Worm (Caenorhabditis elegans) whole organism, young adult: ENCODE measurements around the gene nas-8.

ENCODE experiments used
- B0261.1 ChIP-seq: sonication (generic microtip); optimal IDR thresholded peaks from 2 replicates; lab custom pipeline; 2016; ENCODE audit warnings: mild to moderate bottlenecking, missing genetic modification characterization, moderate library complexity, missing compliant biosample characterization
- F10E7.11 ChIP-seq: sonication (generic microtip); optimal IDR thresholded peaks from 2 replicates; lab custom pipeline; 2017; ENCODE audit warnings: mild to moderate bottlenecking, missing genetic modification characterization, moderate library complexity, missing compliant biosample characterization
- Y53G8AR.9 ChIP-seq: fragments of 200-800 bp; sonication (Bioruptor generic); conservative IDR thresholded peaks from 2 replicates; pipeline ENCODE4 v1.3.6; 2022; ENCODE audit warnings: missing genetic modification reagents, missing genetic modification characterization, missing compliant biosample characterization
- akir-1 ChIP-seq: fragments of 200-800 bp; sonication (Bioruptor generic); optimal IDR thresholded peaks from 2 replicates; lab custom pipeline; 2018; ENCODE audit warnings: mild to moderate bottlenecking, missing genetic modification characterization, moderate library complexity, missing compliant biosample characterization
- aptf-2 ChIP-seq: fragments of 200-800 bp; sonication (Bioruptor generic); conservative IDR thresholded peaks from 2 replicates; pipeline ENCODE4 v1.3.6; 2022; ENCODE audit warnings: missing genetic modification reagents, missing genetic modification characterization, missing compliant biosample characterization
- aptf-3 ChIP-seq: fragments of 200-800 bp; sonication (Bioruptor generic); IDR thresholded peaks from 2 replicates; pipeline ENCODE4 v1.3.6; 2022; ENCODE audit warnings: missing genetic modification characterization, missing compliant biosample characterization
- atf-7 ChIP-seq: sonication (generic microtip); optimal IDR thresholded peaks from 2 replicates; lab custom pipeline; 2017; ENCODE audit warnings: mild to moderate bottlenecking, missing genetic modification characterization, missing compliant biosample characterization
- athp-1 ChIP-seq: sonication (generic microtip); optimal IDR thresholded peaks from 2 replicates; lab custom pipeline; 2017; ENCODE audit warnings: mild to moderate bottlenecking, missing genetic modification characterization, missing compliant biosample characterization
- attf-3 ChIP-seq: fragments of 200-800 bp; sonication (Bioruptor generic); conservative IDR thresholded peaks from 2 replicates; pipeline ENCODE4 v1.3.6; 2022; ENCODE audit warnings: missing genetic modification reagents, missing genetic modification characterization, missing compliant biosample characterization
- attf-6 ChIP-seq: fragments of 200-800 bp; sonication (Bioruptor generic); IDR thresholded peaks from 2 replicates; pipeline ENCODE4 v1.3.6; 2022; ENCODE audit warnings: missing genetic modification reagents, missing genetic modification characterization, missing compliant biosample characterization
- cebp-1 ChIP-seq, 2 experiments: fragments of 200-800 bp in 1 of 2; sonication (Bioruptor generic) in 1 of 2; sonication (generic microtip) in 1 of 2; IDR thresholded peaks in 1 of 2; optimal IDR thresholded peaks in 1 of 2; 2 replicates each; pipeline versions ENCODE4 v1.3.6 to Lab custom; 2017 to 2022; ENCODE audit warnings: missing compliant biosample characterization in 2 of 2, missing genetic modification characterization in 2 of 2, mild to moderate bottlenecking in 1 of 2, missing genetic modification reagents in 1 of 2, moderate library complexity in 1 of 2
- cebp-2 ChIP-seq: fragments of 200-800 bp; sonication (Bioruptor generic); IDR thresholded peaks from 2 replicates; pipeline ENCODE4 v1.3.6; 2022; ENCODE audit warnings: missing genetic modification characterization, missing compliant biosample characterization
- ceh-100 ChIP-seq: fragments of 200-800 bp; sonication (Bioruptor generic); IDR thresholded peaks from 2 replicates; pipeline ENCODE4 v1.3.6; 2022; ENCODE audit warnings: missing genetic modification reagents, missing genetic modification characterization, missing compliant biosample characterization
- ceh-58 ChIP-seq: fragments of 200-800 bp; sonication (Bioruptor generic); IDR thresholded peaks from 2 replicates; pipeline ENCODE4 v1.3.6; 2022; ENCODE audit warnings: missing genetic modification characterization, missing compliant biosample characterization
- egl-18 ChIP-seq: fragments of 200-800 bp; sonication (Bioruptor generic); IDR thresholded peaks from 2 replicates; pipeline ENCODE4 v1.3.6; 2022; ENCODE audit warnings: missing genetic modification reagents, missing genetic modification characterization, missing compliant biosample characterization
- hmg-1.2 ChIP-seq: fragments of 200-800 bp; sonication (Bioruptor generic); IDR thresholded peaks from 2 replicates; pipeline ENCODE4 v1.3.6; 2022; ENCODE audit warnings: missing genetic modification reagents, missing genetic modification characterization, missing compliant biosample characterization
- hrde-1 ChIP-seq: sonication (generic microtip); optimal IDR thresholded peaks from 2 replicates; lab custom pipeline; 2016; ENCODE audit warnings: missing genetic modification characterization, mild to moderate bottlenecking, missing compliant biosample characterization, moderate library complexity, missing genotype, missing genetic modification reagents, borderline replicate concordance
- lin-35 ChIP-seq, 3 experiments: fragments of 150-350 bp in 2 of 3; sonication (generic microtip) in 1 of 3; optimal IDR thresholded peaks; 2 replicates each; lab custom pipeline; 2014 to 2018; ENCODE audit warnings: missing biosample characterization in 3 of 3, missing genetic modification characterization in 3 of 3, missing genetic modification reagents in 3 of 3
- lin-40 ChIP-seq: sonication (generic microtip); optimal IDR thresholded peaks from 2 replicates; lab custom pipeline; 2016; ENCODE audit warnings: missing genetic modification characterization, mild to moderate bottlenecking, missing compliant biosample characterization, missing genotype, missing genetic modification reagents
- mcd-1 ChIP-seq: fragments of 200-800 bp; sonication (Bioruptor generic); IDR thresholded peaks from 2 replicates; pipeline ENCODE4 v1.3.6; 2022; ENCODE audit warnings: missing genetic modification reagents, missing genetic modification characterization, missing compliant biosample characterization
- nfya-1 ChIP-seq: sonication (generic microtip); optimal IDR thresholded peaks from 2 replicates; lab custom pipeline; 2017; ENCODE audit warnings: antibody characterized with exemption, missing compliant biosample characterization, missing genetic modification characterization, borderline replicate concordance; ENCODE audit not compliant: insufficient read depth
- nhr-120 ChIP-seq: fragments of 200-800 bp; sonication (Bioruptor generic); IDR thresholded peaks from 2 replicates; pipeline ENCODE4 v1.3.6; 2022; ENCODE audit warnings: missing genetic modification characterization, missing compliant biosample characterization
- nhr-179 ChIP-seq: sonication (generic microtip); optimal IDR thresholded peaks from 2 replicates; lab custom pipeline; 2016; ENCODE audit warnings: mild to moderate bottlenecking, missing genetic modification characterization, missing compliant biosample characterization
- pbrm-1 ChIP-seq: fragments of 200-800 bp; sonication (Bioruptor generic); IDR thresholded peaks from 2 replicates; pipeline ENCODE4 v1.3.6; 2022; ENCODE audit warnings: missing genetic modification reagents, missing genetic modification characterization, missing compliant biosample characterization
- rpc-1 ChIP-seq, 2 experiments: fragments of 150-350 bp in 1 of 2; sonication (generic microtip) in 1 of 2; optimal IDR thresholded peaks; 2 replicates each; lab custom pipeline; 2014 to 2018; ENCODE audit warnings: missing biosample characterization in 1 of 2, missing genetic modification characterization in 1 of 2, missing genetic modification reagents in 1 of 2, missing genotype in 1 of 2
- somi-1 ChIP-seq: fragments of 200-800 bp; sonication (Bioruptor generic); optimal IDR thresholded peaks from 2 replicates; lab custom pipeline; 2018; ENCODE audit warnings: mild to moderate bottlenecking, missing genetic modification characterization, missing compliant biosample characterization
- unc-62 ChIP-seq: fragments of 150-350 bp; optimal IDR thresholded peaks from 2 replicates; lab custom pipeline; 2014; ENCODE audit warnings: missing biosample characterization, missing genetic modification reagents, missing genetic modification characterization
- ztf-25 ChIP-seq: fragments of 200-800 bp; sonication (Bioruptor generic); IDR thresholded peaks from 2 replicates; pipeline ENCODE4 v1.3.6; 2022; ENCODE audit warnings: missing genetic modification reagents, missing genetic modification characterization, missing compliant biosample characterization
- ztf-3 ChIP-seq: fragments of 200-800 bp; sonication (Bioruptor generic); optimal IDR thresholded peaks from 2 replicates; lab custom pipeline; 2018; ENCODE audit warnings: mild to moderate bottlenecking, missing genetic modification characterization, missing compliant biosample characterization

nas-8 gene

ce11 chrIV:7156356-7156755 is 41.7 kb downstream of the nas-8 start, which contains the start of gene maph-9:
maph-9 (plus strand) TSS chrIV:7156628.
- no peak for TF ChIP-seq F10E7.11 (tag; lab: Kevin White, UChicago)
- TF ChIP-seq athp-1 (tag; lab: Kevin White, UChicago): no peak
- no peak for TF ChIP-seq rpc-1 (optimal IDR thresholded peaks at IDR 0.05; lab: Kevin White, UChicago)
- no peak for TF ChIP-seq rpc-1 (tag; optimal IDR thresholded peaks at IDR 0.05; lab: Kevin White, UChicago)
- no peak for TF ChIP-seq egl-18 (GFP tag; lab: Robert Waterston, UW)
- no peak for TF ChIP-seq somi-1 (GFP tag; lab: Kevin White, UChicago)
- no peak for TF ChIP-seq Y53G8AR.9 (GFP tag; lab: Robert Waterston, UW)
- no peak for TF ChIP-seq ztf-3
- no peak for TF ChIP-seq akir-1 (GFP tag; lab: Kevin White, UChicago)
- no peak for TF ChIP-seq aptf-2 (GFP tag; lab: Robert Waterston, UW)
- TF ChIP-seq ceh-58: no peak
- TF ChIP-seq nfya-1 (tag; lab: Kevin White, UChicago): no peak
- no peak for TF ChIP-seq cebp-2 (GFP tag; lab: Robert Waterston, UW)
- no peak for TF ChIP-seq mcd-1 (GFP tag; lab: Robert Waterston, UW)
- no peak for TF ChIP-seq atf-7 (tag; lab: Kevin White, UChicago)
- TF ChIP-seq B0261.1 (tag; lab: Kevin White, UChicago): no peak
- no peak for TF ChIP-seq cebp-1 (GFP tag; IDR thresholded peaks at IDR 0.05; lab: Robert Waterston, UW)
- TF ChIP-seq cebp-1 (tag; optimal IDR thresholded peaks at IDR 0.05; lab: Kevin White, UChicago): no peak
- no peak for TF ChIP-seq nhr-179 (tag; lab: Kevin White, UChicago)

ce11 chrIV:7158161-7158560 is 43.5 kb downstream of the nas-8 start:
- TF ChIP-seq nhr-120 (GFP tag; lab: Robert Waterston, UW): no peak

ce11 chrIV:7159586-7159985 is 44.9 kb downstream of the nas-8 start:
- TF ChIP-seq hrde-1 (tag; lab: Kevin White, UChicago) (peak; percentile 11), ztf-25 (GFP tag; lab: Robert Waterston, UW) (no peak)

ce11 chrIV:7165723-7166122 is 51.0 kb downstream of the nas-8 start, which contains the start of gene rpc-1:
rpc-1 (minus strand) TSS chrIV:7165748.
- TF ChIP-seq cebp-1 (GFP tag; IDR thresholded peaks at IDR 0.05; lab: Robert Waterston, UW) (peak; percentile 43; the same call in 1 of the 2 replicates), cebp-1 (tag; optimal IDR thresholded peaks at IDR 0.05; lab: Kevin White, UChicago) (peak; percentile 88), athp-1 (tag; lab: Kevin White, UChicago) (no peak), attf-3 (GFP tag; lab: Robert Waterston, UW) (peak; percentile 91), lin-40 (tag; lab: Kevin White, UChicago) (no peak), attf-6 (GFP tag; lab: Robert Waterston, UW) (no peak), ceh-100 (GFP tag; lab: Robert Waterston, UW) (no peak)

- no peak for TF ChIP-seq unc-62
- TF ChIP-seq pbrm-1 (GFP tag; lab: Robert Waterston, UW): no peak
- peak; percentile 90 for TF ChIP-seq hmg-1.2 (GFP tag; lab: Robert Waterston, UW)
- no peak for TF ChIP-seq aptf-3 (GFP tag; lab: Robert Waterston, UW)
- no peak for TF ChIP-seq lin-35 (GFP tag; optimal IDR thresholded peaks at IDR 0.05; lab: Kevin White, UChicago)
Measured at ce11 chrIV:7166553-7166952, 51.9 kb downstream of the nas-8 start, which contains the start of gene C42D4.18. C42D4.18 (plus strand) TSS chrIV:7166783.
